Worm (Caenorhabditis elegans) whole organism, L4 larva: ENCODE measurements around the gene pycr-1.
A peak's percentile ranks its signal among the peaks of the same experiment; 100 is the strongest.

ENCODE experiments used
- F10B5.3 ChIP-seq: sonication (generic microtip); optimal IDR thresholded peaks from 2 replicates; lab custom pipeline; 2016; ENCODE audit warnings: mild to moderate bottlenecking, missing genetic modification characterization, missing compliant biosample characterization
- ZK546.5 ChIP-seq, 2 experiments: sonication (generic microtip); optimal IDR thresholded peaks; 2 replicates each; lab custom pipeline; 2017; ENCODE audit warnings: missing biosample characterization in 2 of 2, missing genetic modification characterization in 2 of 2
- aly-2 ChIP-seq: sonication (generic microtip); optimal IDR thresholded peaks from 2 replicates; lab custom pipeline; 2018; ENCODE audit warnings: missing biosample characterization, missing genetic modification characterization
- ama-1 ChIP-seq: fragments of 150-350 bp; optimal IDR thresholded peaks from 2 replicates; lab custom pipeline; 2014; ENCODE audit warnings: inconsistent platforms, mixed read lengths
- daf-8 ChIP-seq: fragments of 200-800 bp; sonication (Bioruptor generic); IDR thresholded peaks from 2 replicates; pipeline ENCODE4 v1.3.6; 2022; ENCODE audit warnings: missing genetic modification characterization, missing compliant biosample characterization
- lsy-2 ChIP-seq, 2 experiments: fragments of 150-350 bp in 1 of 2; sonication (generic microtip) in 1 of 2; optimal IDR thresholded peaks; 2 replicates each; lab custom pipeline; 2014 to 2017; ENCODE audit warnings: missing biosample characterization in 2 of 2, missing genetic modification characterization in 2 of 2
- mdt-29 ChIP-seq: fragments of 200-800 bp; sonication (Bioruptor generic); IDR thresholded peaks from 2 replicates; pipeline ENCODE4 v1.3.6; 2022; ENCODE audit warnings: missing genetic modification reagents, missing genetic modification characterization, missing compliant biosample characterization
- nhr-10 ChIP-seq: fragments of 150-350 bp; optimal IDR thresholded peaks from 2 replicates; lab custom pipeline; 2014; ENCODE audit warnings: missing biosample characterization, missing genetic modification characterization
- pqm-1 ChIP-seq: sonication (generic microtip); optimal IDR thresholded peaks from 2 replicates; lab custom pipeline; 2017; ENCODE audit warnings: missing biosample characterization, missing genetic modification characterization
- rbr-2 ChIP-seq: sonication (generic microtip); optimal IDR thresholded peaks from 2 replicates; lab custom pipeline; 2016; ENCODE audit warnings: missing genotype, missing genetic modification characterization, missing compliant biosample characterization
- spr-1 ChIP-seq: sonication (generic microtip); optimal IDR thresholded peaks from 2 replicates; lab custom pipeline; 2016; ENCODE audit warnings: mild to moderate bottlenecking, missing genetic modification characterization, missing compliant biosample characterization
- ztf-11 ChIP-seq: fragments of 150-350 bp; optimal IDR thresholded peaks from 2 replicates; lab custom pipeline; 2014; ENCODE audit warnings: missing biosample characterization, missing genetic modification characterization

- TF ChIP-seq ZK546.5 (tag; optimal IDR thresholded peaks at IDR 0.05; lab: Kevin White, UChicago) (no peak), spr-1 (tag; lab: Kevin White, UChicago) (peak; percentile 69), nhr-10 (no peak), daf-8 (peak; percentile 80; the same call in 1 of the 2 replicates), lsy-2 (tag; optimal IDR thresholded peaks at IDR 0.05; lab: Kevin White, UChicago) (peak in 1 of 2 experiments; percentile 13), ztf-11 (no peak), ama-1 (lab: Kevin White, UChicago) (no peak), aly-2 (tag; lab: Kevin White, UChicago) (no peak), pqm-1 (no peak), rbr-2 (tag; lab: Kevin White, UChicago) (peak; percentile 86), mdt-29 (GFP tag; lab: Robert Waterston, UW) (no peak), F10B5.3 (peak; percentile 82)
Observed at ce11 chrX:12106004-12106403, 40.6 kb upstream of the pycr-1 start.
